Worm (Caenorhabditis elegans): ENCODE data around the gene EGAP5.1.

DNA sequence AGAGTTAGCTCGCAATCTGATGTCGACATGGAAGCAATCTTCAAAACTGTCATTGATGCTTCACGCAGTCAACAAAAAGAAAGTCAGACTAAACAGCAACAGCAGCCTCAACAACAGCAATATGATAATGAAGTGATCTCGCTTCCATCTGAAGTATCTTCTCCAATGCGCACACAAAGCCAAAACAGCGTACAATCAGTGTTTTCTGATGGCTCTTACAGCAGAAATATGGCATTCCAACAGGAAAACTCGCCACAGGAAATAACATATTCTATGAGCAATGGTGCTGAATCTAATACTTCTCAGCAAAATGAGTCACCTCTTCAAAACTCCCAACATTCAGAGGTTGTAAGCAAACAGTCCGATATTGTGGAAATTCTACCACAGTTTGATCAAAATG lies 40.1 kb downstream of the EGAP5.1 start:
- TF ChIP-seq tbx-7 (tag; optimal IDR thresholded peaks at IDR 0.05), result no peak
- no peak for TF ChIP-seq fkh-10 (GFP tag; optimal IDR thresholded peaks at IDR 0.05)
- no peak for TF ChIP-seq ama-1 (optimal IDR thresholded peaks at IDR 0.05)
- no peak for TF ChIP-seq Y22D7AL.16 (tag; optimal IDR thresholded peaks at IDR 0.05)
- TF ChIP-seq nhr-11 (tag; optimal IDR thresholded peaks at IDR 0.05), result no peak
